Fruit fly (Drosophila melanogaster) whole organism, embryonic: Measurements from ENCODE around the gene CG17224.

Source experiments
- BEAF-32 ChIP-seq: fragments of 200-800 bp; sonication (Bioruptor generic); optimal IDR thresholded peaks from 3 replicates; lab custom pipeline; 2017; ENCODE audit warnings: missing biosample characterization, missing genetic modification characterization, mild to moderate bottlenecking, moderate library complexity, missing genetic modification reagents
- Blimp-1 ChIP-seq: fragments of 200-800 bp; sonication (Bioruptor generic); optimal IDR thresholded peaks from 3 replicates; lab custom pipeline; 2018; ENCODE audit warnings: missing biosample characterization, missing genetic modification characterization, mild to moderate bottlenecking, moderate library complexity, missing genetic modification reagents
- CG11456 ChIP-seq: fragments of 200-800 bp; sonication (Bioruptor generic); IDR thresholded peaks from 3 replicates; pipeline ENCODE4 v1.3.6; 2022; ENCODE audit warnings: missing biosample characterization, missing genetic modification characterization
- CG30403 ChIP-seq: fragments of 200-800 bp; sonication (Bioruptor generic); optimal IDR thresholded peaks from 3 replicates; lab custom pipeline; 2016; ENCODE audit warnings: missing biosample characterization, missing genetic modification characterization
- CG7786 ChIP-seq: fragments of 200-800 bp; sonication (Bioruptor generic); optimal IDR thresholded peaks from 2 replicates; lab custom pipeline; 2016; ENCODE audit warnings: missing biosample characterization, missing genetic modification characterization
- CG9437 ChIP-seq: fragments of 200-800 bp; sonication (Bioruptor generic); optimal IDR thresholded peaks from 2 replicates; lab custom pipeline; 2018; ENCODE audit warnings: missing biosample characterization, mild to moderate bottlenecking, missing genetic modification characterization
- bcd ChIP-seq: fragments of 200-800 bp; sonication (Bioruptor generic); optimal IDR thresholded peaks from 2 replicates; lab custom pipeline; 2017; ENCODE audit warnings: missing biosample characterization, mild to moderate bottlenecking, missing genetic modification characterization
- chm ChIP-seq: fragments of 200-800 bp; sonication (Bioruptor generic); IDR thresholded peaks from 2 replicates; pipeline ENCODE4 v1.3.6; 2022; ENCODE audit warnings: missing biosample characterization, missing genetic modification characterization
- odd ChIP-seq: fragments of 200-800 bp; sonication (Bioruptor generic); optimal IDR thresholded peaks from 2 replicates; lab custom pipeline; 2017; ENCODE audit warnings: missing biosample characterization, mild to moderate bottlenecking, missing genetic modification characterization
- ssp ChIP-seq: fragments of 200-800 bp; sonication (Bioruptor generic); IDR thresholded peaks from 2 replicates; pipeline ENCODE4 v1.3.6; 2022; ENCODE audit warnings: missing biosample characterization, missing genetic modification characterization
- tio ChIP-seq: fragments of 200-800 bp; sonication (Bioruptor generic); optimal IDR thresholded peaks from 2 replicates; lab custom pipeline; 2017; ENCODE audit warnings: missing biosample characterization, missing genetic modification characterization, inconsistent platforms

DNA sequence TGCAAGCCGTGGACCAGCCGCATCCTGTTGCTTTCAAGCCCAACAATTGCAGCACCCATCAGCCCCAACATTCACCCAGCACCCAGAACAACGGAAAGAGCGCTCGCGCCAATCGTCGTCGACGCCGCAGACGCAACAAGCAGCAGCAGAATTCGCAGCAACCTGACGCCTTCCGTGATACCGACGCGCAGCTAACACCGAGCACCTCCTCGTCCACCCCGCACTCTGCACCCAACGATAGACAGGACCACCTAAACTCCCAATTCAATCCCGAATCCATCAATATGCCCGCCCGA is 41.5 kb upstream of the CG17224 start:
- TF ChIP-seq BEAF-32 (GFP tag; lab: Kevin White, UChicago) (no peak), Blimp-1 (GFP tag; lab: Kevin White, UChicago) (no peak), odd (GFP tag; lab: Kevin White, UChicago) (no peak), bcd (GFP tag; lab: Kevin White, UChicago) (no peak), CG30403 (GFP tag; lab: Kevin White, UChicago) (no peak), tio (GFP tag; lab: Kevin White, UChicago) (no peak), CG9437 (GFP tag; lab: Kevin White, UChicago) (no peak), CG7786 (GFP tag; lab: Kevin White, UChicago) (no peak), chm (GFP tag; lab: Robert Waterston, UW) (no peak), CG11456 (GFP tag; lab: Robert Waterston, UW) (0 out of 3 replicates have a peak, but pooled peaks have one; percentile 22), ssp (no peak)
